Fruit fly (Drosophila melanogaster): ENCODE results near the gene mRpS26.

dm6 chr3L:18121889-18122288 lies 15.5 kb downstream of the mRpS26 start, which contains the start of gene CG42853:
- TF ChIP-seq CTCF (optimal IDR thresholded peaks at IDR 0.05) (no peak), CG8478 (optimal IDR thresholded peaks at IDR 0.05) (no peak)

All from S2 (cell line).